Worm (Caenorhabditis elegans) whole organism, L3 larva: Measurements from ENCODE around the gene C49F5.13.

Experiments
- R02D3.7 ChIP-seq: fragments of 150-350 bp; optimal IDR thresholded peaks from 2 replicates; lab custom pipeline; 2014; ENCODE audit warnings: missing biosample characterization, missing genetic modification characterization
- ceh-28 ChIP-seq: fragments of 150-350 bp; optimal IDR thresholded peaks from 2 replicates; lab custom pipeline; 2014; ENCODE audit warnings: missing biosample characterization, missing genetic modification reagents, missing genetic modification characterization
- elt-3 ChIP-seq, 3 experiments: fragments of 150-350 bp in 1 of 3; sonication (generic microtip) in 2 of 3; optimal IDR thresholded peaks; 2 replicates in 2 of 3; 4 replicates in 1 of 3; lab custom pipeline; 2014 to 2017; ENCODE audit warnings: missing biosample characterization in 3 of 3, missing genetic modification characterization in 3 of 3
- eor-1 ChIP-seq, 2 experiments: fragments of 150-350 bp; optimal IDR thresholded peaks; 2 replicates each; lab custom pipeline; 2014 to 2018; ENCODE audit warnings: missing biosample characterization in 2 of 2, missing genetic modification characterization in 2 of 2
- mdl-1 ChIP-seq: fragments of 150-350 bp; optimal IDR thresholded peaks from 2 replicates; lab custom pipeline; 2014; ENCODE audit warnings: missing biosample characterization, missing genetic modification characterization
- nhr-67 ChIP-seq: fragments of 150-350 bp; optimal IDR thresholded peaks from 2 replicates; lab custom pipeline; 2014; ENCODE audit warnings: missing biosample characterization, missing genetic modification characterization
- nhr-77 ChIP-seq: fragments of 150-350 bp; optimal IDR thresholded peaks from 2 replicates; lab custom pipeline; 2014; ENCODE audit warnings: missing biosample characterization, missing genetic modification characterization
- pha-4 ChIP-seq: fragments of 150-350 bp; optimal IDR thresholded peaks from 2 replicates; lab custom pipeline; 2014; ENCODE audit warnings: missing biosample characterization, missing genetic modification reagents, missing genetic modification characterization
- pqm-1 ChIP-seq: fragments of 150-350 bp; optimal IDR thresholded peaks from 2 replicates; lab custom pipeline; 2017; ENCODE audit warnings: missing biosample characterization, missing genetic modification characterization, inconsistent platforms
- sea-2 ChIP-seq: fragments of 150-350 bp; sonication (generic microtip); optimal IDR thresholded peaks from 4 replicates; lab custom pipeline; 2014; ENCODE audit warnings: missing biosample characterization, missing genetic modification reagents, missing genetic modification characterization
- unc-62 ChIP-seq: fragments of 150-350 bp; sonication (generic microtip); optimal IDR thresholded peaks from 4 replicates; lab custom pipeline; 2014; ENCODE audit warnings: missing biosample characterization, missing genetic modification reagents, missing genetic modification characterization
- ztf-11 ChIP-seq: fragments of 150-350 bp; optimal IDR thresholded peaks from 2 replicates; lab custom pipeline; 2014; ENCODE audit warnings: missing biosample characterization, missing genetic modification characterization

DNA sequence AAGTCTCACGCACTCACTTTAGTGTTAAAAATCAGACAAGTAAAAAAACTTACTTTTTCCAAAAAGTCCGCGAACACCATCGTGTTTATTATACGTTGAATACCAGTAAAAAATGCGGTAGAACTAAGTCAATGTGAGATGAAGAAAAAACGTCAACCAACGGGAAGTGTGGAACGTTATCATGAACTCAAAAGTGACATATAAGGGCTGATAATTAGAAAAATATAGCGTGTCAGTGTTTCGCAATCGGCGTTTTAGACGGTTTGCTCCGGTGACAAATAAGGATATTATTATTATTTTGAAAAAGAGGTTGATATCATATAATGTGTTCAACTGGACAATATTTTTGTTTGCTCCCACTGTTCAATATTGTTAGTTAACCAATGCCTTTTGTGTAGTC lies 43.7 kb downstream of the C49F5.13 start:
- TF ChIP-seq nhr-67 (tag; lab: Kevin White, UChicago) (no peak), unc-62 (GFP tag; lab: Kevin White, UChicago) (no peak), ceh-28 (no peak), elt-3 (tag; optimal IDR thresholded peaks at IDR 0.05; lab: Kevin White, UChicago) (no peak), eor-1 (tag; optimal IDR thresholded peaks at IDR 0.05; lab: Kevin White, UChicago) (no peak), pqm-1 (tag; lab: Kevin White, UChicago) (peak; percentile 40), nhr-77 (tag; lab: Kevin White, UChicago) (no peak), R02D3.7 (tag; lab: Kevin White, UChicago) (no peak), mdl-1 (no peak), pha-4 (tag; lab: Kevin White, UChicago) (no peak), sea-2 (GFP tag; lab: Kevin White, UChicago) (no peak), ztf-11 (tag; lab: Kevin White, UChicago) (no peak)
